Worm (Caenorhabditis elegans): ENCODE results near the gene mogs-1.

DNA sequence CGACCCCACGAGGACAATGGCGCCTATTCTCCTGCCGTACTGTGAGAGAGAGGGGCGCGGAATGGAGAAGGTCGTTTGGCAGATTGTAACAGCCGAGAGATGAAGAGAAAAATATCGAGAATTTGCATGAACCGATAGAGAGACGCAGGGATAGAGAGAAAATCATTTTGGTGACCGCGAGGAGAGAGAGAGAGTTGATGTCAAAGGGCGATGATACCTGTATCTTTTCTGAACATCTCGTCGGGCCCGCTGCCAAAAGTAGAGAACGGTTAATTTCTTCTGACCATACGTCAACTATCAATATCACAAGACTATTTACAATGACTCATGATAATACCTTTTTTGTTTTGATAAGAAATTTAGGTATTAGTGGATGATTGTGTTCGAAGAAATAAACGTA lies 45.8 kb downstream of the mogs-1 start:
- no peak for TF ChIP-seq ztf-11 (tag; optimal IDR thresholded peaks at IDR 0.05)
- TF ChIP-seq hmg-11 (tag; optimal IDR thresholded peaks at IDR 0.05): peak; percentile 24
- no peak for TF ChIP-seq snpc-4 (tag; optimal IDR thresholded peaks at IDR 0.05)
- no peak for TF ChIP-seq tbx-2 (tag; optimal IDR thresholded peaks at IDR 0.05)
- no peak for TF ChIP-seq nhr-11 (tag; optimal IDR thresholded peaks at IDR 0.05)
- TF ChIP-seq ZK546.5 (tag; optimal IDR thresholded peaks at IDR 0.05): no peak
- peak; percentile 24 for TF ChIP-seq nfya-1 (tag; optimal IDR thresholded peaks at IDR 0.05; ENCODE audit: insufficient read depth)
- peak; percentile 36 for TF ChIP-seq ama-1 (optimal IDR thresholded peaks at IDR 0.05)
- TF ChIP-seq jun-1 (tag; optimal IDR thresholded peaks at IDR 0.05): no peak
- peak; percentile 61 for TF ChIP-seq nhr-43 (tag; optimal IDR thresholded peaks at IDR 0.05; ENCODE audit: poor library complexity, severe bottlenecking)
- TF ChIP-seq unc-62 (GFP tag; optimal IDR thresholded peaks at IDR 0.05): no peak
